Worm (Caenorhabditis elegans) whole organism, young adult: ENCODE data around the gene lin-52.

ENCODE experiments used
- B0336.3 ChIP-seq: fragments of 200-800 bp; sonication (Bioruptor generic); IDR thresholded peaks from 2 replicates; pipeline ENCODE4 v1.3.6; 2022; ENCODE audit warnings: missing genetic modification characterization, missing compliant biosample characterization
- C17E4.6 ChIP-seq: fragments of 200-800 bp; sonication (Bioruptor generic); IDR thresholded peaks from 2 replicates; pipeline ENCODE4 v1.3.6; 2022; ENCODE audit warnings: missing genetic modification reagents, missing genetic modification characterization, missing compliant biosample characterization
- D2030.7 ChIP-seq: fragments of 200-800 bp; sonication (Bioruptor generic); IDR thresholded peaks from 2 replicates; pipeline ENCODE4 v1.3.6; 2022; ENCODE audit warnings: missing genetic modification reagents, missing genetic modification characterization, missing compliant biosample characterization
- F22D6.2 ChIP-seq: sonication (generic microtip); optimal IDR thresholded peaks from 2 replicates; lab custom pipeline; 2016; ENCODE audit warnings: mild to moderate bottlenecking, missing genetic modification characterization, missing compliant biosample characterization
- F37B4.10 ChIP-seq: fragments of 200-800 bp; sonication (Bioruptor generic); IDR thresholded peaks from 2 replicates; pipeline ENCODE4 v1.3.6; 2022; ENCODE audit warnings: missing genetic modification characterization, missing compliant biosample characterization
- T26A5.8 ChIP-seq: sonication (generic microtip); optimal IDR thresholded peaks from 2 replicates; lab custom pipeline; 2016; ENCODE audit warnings: missing genetic modification characterization, missing compliant biosample characterization
- Y53F4B.3 ChIP-seq: fragments of 200-800 bp; sonication (Bioruptor generic); IDR thresholded peaks from 2 replicates; pipeline ENCODE4 v1.3.6; 2022; ENCODE audit warnings: missing genetic modification reagents, missing genetic modification characterization, missing compliant biosample characterization
- Y53G8AR.9 ChIP-seq: fragments of 200-800 bp; sonication (Bioruptor generic); conservative IDR thresholded peaks from 2 replicates; pipeline ENCODE4 v1.3.6; 2022; ENCODE audit warnings: missing genetic modification reagents, missing genetic modification characterization, missing compliant biosample characterization
- Y56A3A.18 ChIP-seq: fragments of 200-800 bp; sonication (Bioruptor generic); IDR thresholded peaks from 2 replicates; pipeline ENCODE4 v1.3.6; 2022; ENCODE audit warnings: missing genetic modification reagents, missing genetic modification characterization, missing compliant biosample characterization
- akir-1 ChIP-seq: fragments of 200-800 bp; sonication (Bioruptor generic); optimal IDR thresholded peaks from 2 replicates; lab custom pipeline; 2018; ENCODE audit warnings: mild to moderate bottlenecking, missing genetic modification characterization, moderate library complexity, missing compliant biosample characterization
- athp-1 ChIP-seq: sonication (generic microtip); optimal IDR thresholded peaks from 2 replicates; lab custom pipeline; 2017; ENCODE audit warnings: mild to moderate bottlenecking, missing genetic modification characterization, missing compliant biosample characterization
- attf-3 ChIP-seq: fragments of 200-800 bp; sonication (Bioruptor generic); conservative IDR thresholded peaks from 2 replicates; pipeline ENCODE4 v1.3.6; 2022; ENCODE audit warnings: missing genetic modification reagents, missing genetic modification characterization, missing compliant biosample characterization
- attf-5 ChIP-seq: fragments of 200-800 bp; sonication (Bioruptor generic); optimal IDR thresholded peaks from 2 replicates; lab custom pipeline; 2018; ENCODE audit warnings: mild to moderate bottlenecking, missing genetic modification characterization, missing compliant biosample characterization
- attf-6 ChIP-seq: fragments of 200-800 bp; sonication (Bioruptor generic); IDR thresholded peaks from 2 replicates; pipeline ENCODE4 v1.3.6; 2022; ENCODE audit warnings: missing genetic modification reagents, missing genetic modification characterization, missing compliant biosample characterization
- bed-1 ChIP-seq: fragments of 200-800 bp; sonication (Bioruptor generic); IDR thresholded peaks from 2 replicates; pipeline ENCODE4 v1.3.6; 2022; ENCODE audit warnings: missing genetic modification reagents, missing genetic modification characterization, missing compliant biosample characterization
- bed-2 ChIP-seq: fragments of 200-800 bp; sonication (Bioruptor generic); IDR thresholded peaks from 2 replicates; pipeline ENCODE4 v1.3.6; 2022; ENCODE audit warnings: missing genetic modification reagents, missing genetic modification characterization, missing compliant biosample characterization
- ceh-27 ChIP-seq: fragments of 200-800 bp; sonication (Bioruptor generic); optimal IDR thresholded peaks from 2 replicates; lab custom pipeline; 2018; ENCODE audit warnings: mild to moderate bottlenecking, missing genetic modification characterization, moderate library complexity, missing compliant biosample characterization
- dpff-1 ChIP-seq: sonication (generic microtip); optimal IDR thresholded peaks from 2 replicates; lab custom pipeline; 2017; ENCODE audit warnings: mild to moderate bottlenecking, missing genetic modification characterization, missing compliant biosample characterization
- dpl-1 ChIP-seq: fragments of 150-350 bp; optimal IDR thresholded peaks from 2 replicates; lab custom pipeline; 2014; ENCODE audit warnings: missing biosample characterization, missing genetic modification reagents, missing genetic modification characterization
- efl-1 ChIP-seq: fragments of 150-350 bp; optimal IDR thresholded peaks from 2 replicates; lab custom pipeline; 2014; ENCODE audit warnings: missing biosample characterization, missing genetic modification reagents, missing genetic modification characterization
- egl-44 ChIP-seq: fragments of 200-800 bp; sonication (Bioruptor generic); IDR thresholded peaks from 2 replicates; pipeline ENCODE4 v1.3.6; 2022; ENCODE audit warnings: missing genetic modification reagents, missing genetic modification characterization, missing compliant biosample characterization
- ets-4 ChIP-seq: fragments of 200-800 bp; sonication (Bioruptor generic); optimal IDR thresholded peaks from 2 replicates; lab custom pipeline; 2018; ENCODE audit warnings: mild to moderate bottlenecking, missing genetic modification characterization, missing compliant biosample characterization
- fkh-3 ChIP-seq: sonication (generic microtip); optimal IDR thresholded peaks from 2 replicates; lab custom pipeline; 2016; ENCODE audit warnings: mild to moderate bottlenecking, missing genetic modification characterization, missing compliant biosample characterization
- hlh-12 ChIP-seq: sonication (generic microtip); optimal IDR thresholded peaks from 2 replicates; lab custom pipeline; 2016; ENCODE audit warnings: missing genetic modification characterization, missing compliant biosample characterization
- hrde-1 ChIP-seq: sonication (generic microtip); optimal IDR thresholded peaks from 2 replicates; lab custom pipeline; 2016; ENCODE audit warnings: missing genetic modification characterization, mild to moderate bottlenecking, missing compliant biosample characterization, moderate library complexity, missing genotype, missing genetic modification reagents, borderline replicate concordance
- hsf-1 ChIP-seq: fragments of 200-800 bp; sonication (Bioruptor generic); IDR thresholded peaks from 2 replicates; pipeline ENCODE4 v1.3.6; 2022; ENCODE audit warnings: missing genetic modification reagents, missing genetic modification characterization, missing compliant biosample characterization
- let-526 ChIP-seq: fragments of 200-800 bp; sonication (Bioruptor generic); IDR thresholded peaks from 2 replicates; pipeline ENCODE4 v1.3.6; 2022; ENCODE audit warnings: missing genetic modification reagents, missing genetic modification characterization, missing compliant biosample characterization
- lin-40 ChIP-seq: sonication (generic microtip); optimal IDR thresholded peaks from 2 replicates; lab custom pipeline; 2016; ENCODE audit warnings: missing genetic modification characterization, mild to moderate bottlenecking, missing compliant biosample characterization, missing genotype, missing genetic modification reagents
- lin-54 ChIP-seq: fragments of 200-800 bp; sonication (Bioruptor generic); optimal IDR thresholded peaks from 2 replicates; lab custom pipeline; 2018; ENCODE audit warnings: mild to moderate bottlenecking, missing genetic modification characterization, missing compliant biosample characterization
- lsl-1 ChIP-seq: fragments of 200-800 bp; sonication (Bioruptor generic); optimal IDR thresholded peaks from 2 replicates; lab custom pipeline; 2018; ENCODE audit warnings: mild to moderate bottlenecking, missing genetic modification characterization, moderate library complexity, missing compliant biosample characterization
- madf-3 ChIP-seq: fragments of 200-800 bp; sonication (Bioruptor generic); IDR thresholded peaks from 2 replicates; pipeline ENCODE4 v1.3.6; 2022; ENCODE audit warnings: missing genetic modification reagents, missing genetic modification characterization, missing compliant biosample characterization
- madf-6 ChIP-seq: fragments of 200-800 bp; sonication (Bioruptor generic); IDR thresholded peaks from 2 replicates; pipeline ENCODE4 v1.3.6; 2022; ENCODE audit warnings: missing genetic modification reagents, missing genetic modification characterization, missing compliant biosample characterization
- mcd-1 ChIP-seq: fragments of 200-800 bp; sonication (Bioruptor generic); IDR thresholded peaks from 2 replicates; pipeline ENCODE4 v1.3.6; 2022; ENCODE audit warnings: missing genetic modification reagents, missing genetic modification characterization, missing compliant biosample characterization
- nfya-1 ChIP-seq: sonication (generic microtip); optimal IDR thresholded peaks from 2 replicates; lab custom pipeline; 2017; ENCODE audit warnings: antibody characterized with exemption, missing compliant biosample characterization, missing genetic modification characterization, borderline replicate concordance; ENCODE audit not compliant: insufficient read depth
- nhr-120 ChIP-seq: fragments of 200-800 bp; sonication (Bioruptor generic); IDR thresholded peaks from 2 replicates; pipeline ENCODE4 v1.3.6; 2022; ENCODE audit warnings: missing genetic modification characterization, missing compliant biosample characterization
- nhr-90 ChIP-seq: sonication (generic microtip); optimal IDR thresholded peaks from 2 replicates; lab custom pipeline; 2016; ENCODE audit warnings: missing genotype, mild to moderate bottlenecking, missing genetic modification characterization, missing compliant biosample characterization
- pbrm-1 ChIP-seq: fragments of 200-800 bp; sonication (Bioruptor generic); IDR thresholded peaks from 2 replicates; pipeline ENCODE4 v1.3.6; 2022; ENCODE audit warnings: missing genetic modification reagents, missing genetic modification characterization, missing compliant biosample characterization
- rec-8 ChIP-seq, 2 experiments: sonication (generic microtip); optimal IDR thresholded peaks; 2 replicates each; lab custom pipeline; 2016; ENCODE audit warnings: mild to moderate bottlenecking in 2 of 2, missing genetic modification characterization in 2 of 2, missing genetic modification reagents in 2 of 2, missing genotype in 2 of 2, missing biosample characterization in 1 of 2, missing compliant biosample characterization in 1 of 2, moderate library complexity in 1 of 2
- repo-1 ChIP-seq: sonication (generic microtip); optimal IDR thresholded peaks from 2 replicates; lab custom pipeline; 2017; ENCODE audit warnings: mild to moderate bottlenecking, missing genetic modification characterization, missing compliant biosample characterization
- rpc-1 ChIP-seq, 2 experiments: fragments of 150-350 bp in 1 of 2; sonication (generic microtip) in 1 of 2; optimal IDR thresholded peaks; 2 replicates each; lab custom pipeline; 2014 to 2018; ENCODE audit warnings: missing biosample characterization in 1 of 2, missing genetic modification characterization in 1 of 2, missing genetic modification reagents in 1 of 2, missing genotype in 1 of 2
- tbx-9 ChIP-seq: sonication (generic microtip); optimal IDR thresholded peaks from 2 replicates; lab custom pipeline; 2016; ENCODE audit warnings: borderline replicate concordance, missing genetic modification characterization, inconsistent platforms, missing compliant biosample characterization
- tlf-1 ChIP-seq: fragments of 200-800 bp; sonication (Bioruptor generic); optimal IDR thresholded peaks from 2 replicates; lab custom pipeline; 2018; ENCODE audit warnings: mild to moderate bottlenecking, missing genetic modification characterization, missing compliant biosample characterization
- unc-130 ChIP-seq: sonication (generic microtip); optimal IDR thresholded peaks from 2 replicates; lab custom pipeline; 2016; ENCODE audit warnings: missing genetic modification reagents, missing genetic modification characterization, missing compliant biosample characterization
- ztf-22 ChIP-seq: fragments of 200-800 bp; sonication (Bioruptor generic); optimal IDR thresholded peaks from 2 replicates; lab custom pipeline; 2018; ENCODE audit warnings: mild to moderate bottlenecking, missing genetic modification characterization, moderate library complexity, missing compliant biosample characterization
- ztf-25 ChIP-seq: fragments of 200-800 bp; sonication (Bioruptor generic); IDR thresholded peaks from 2 replicates; pipeline ENCODE4 v1.3.6; 2022; ENCODE audit warnings: missing genetic modification reagents, missing genetic modification characterization, missing compliant biosample characterization
- ztf-28 ChIP-seq: fragments of 200-800 bp; sonication (Bioruptor generic); IDR thresholded peaks from 2 replicates; pipeline ENCODE4 v1.3.6; 2022; ENCODE audit warnings: missing genetic modification reagents, missing genetic modification characterization, missing compliant biosample characterization
- ztf-6 ChIP-seq: fragments of 200-800 bp; sonication (Bioruptor generic); IDR thresholded peaks from 2 replicates; pipeline ENCODE4 v1.3.6; 2022; ENCODE audit warnings: missing genetic modification reagents, missing genetic modification characterization, missing compliant biosample characterization

The lin-52 gene

DNA sequence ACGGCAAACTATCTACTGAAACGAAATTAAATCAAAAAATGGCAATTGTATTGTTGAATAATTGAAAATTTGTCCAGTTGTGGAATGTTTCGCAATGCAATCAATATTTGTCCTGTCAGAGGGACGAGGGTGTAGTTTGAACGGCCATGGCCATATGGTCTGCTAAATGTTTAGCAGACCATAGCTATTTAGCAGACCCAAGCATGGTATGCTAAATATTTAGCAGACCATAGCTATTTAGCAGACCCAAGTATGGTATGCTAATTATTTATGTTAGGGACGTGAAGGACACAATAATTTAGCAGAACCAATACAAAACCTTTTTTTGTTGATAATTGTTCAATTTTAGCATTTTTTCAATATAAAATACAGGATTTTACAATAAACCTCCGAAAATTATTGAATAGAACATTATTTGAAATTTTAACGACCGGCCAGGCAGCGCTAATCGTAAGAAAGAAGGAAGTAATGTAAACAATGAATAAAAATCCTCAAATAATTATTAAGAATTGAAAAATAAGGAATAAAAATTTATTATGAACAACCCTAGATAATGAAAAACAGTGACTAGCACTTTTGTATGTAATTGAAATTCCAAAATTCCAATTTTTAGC is 19.4 kb downstream of the lin-52 start, which contains the start of gene riok-3 (continued):
- TF ChIP-seq ztf-6 (GFP tag; lab: Robert Waterston, UW) (no peak), rec-8 (tag; optimal IDR thresholded peaks at IDR 0.05; lab: Kevin White, UChicago) (no peak), unc-130 (GFP tag; lab: Kevin White, UChicago) (no peak), mcd-1 (peak; percentile 33; the same call in 1 of the 2 replicates), madf-3 (no peak), athp-1 (tag; lab: Kevin White, UChicago) (no peak), F22D6.2 (tag; lab: Kevin White, UChicago) (no peak), C17E4.6 (GFP tag; lab: Robert Waterston, UW) (no peak), nhr-120 (GFP tag; lab: Robert Waterston, UW) (no peak), repo-1 (tag; lab: Kevin White, UChicago) (peak; percentile 77), Y53F4B.3 (GFP tag; lab: Robert Waterston, UW) (no peak), lsl-1 (GFP tag; lab: Kevin White, UChicago) (no peak), bed-2 (GFP tag; lab: Robert Waterston, UW) (no peak), hsf-1 (GFP tag; lab: Robert Waterston, UW) (no peak), lin-40 (tag; lab: Kevin White, UChicago) (peak; percentile 11), Y53G8AR.9 (GFP tag; lab: Robert Waterston, UW) (peak; percentile 75), nhr-90 (tag; lab: Kevin White, UChicago) (no peak), ztf-22 (GFP tag; lab: Kevin White, UChicago) (no peak), ztf-25 (GFP tag; lab: Robert Waterston, UW) (no peak), hlh-12 (no peak), dpl-1 (GFP tag; lab: Kevin White, UChicago) (no peak), lin-54 (GFP tag; lab: Kevin White, UChicago) (no peak), Y56A3A.18 (GFP tag; lab: Robert Waterston, UW) (peak; percentile 10; the same call in 1 of the 2 replicates), rpc-1 (optimal IDR thresholded peaks at IDR 0.05; lab: Kevin White, UChicago) (no peak), rpc-1 (tag; optimal IDR thresholded peaks at IDR 0.05; lab: Kevin White, UChicago) (no peak), akir-1 (GFP tag; lab: Kevin White, UChicago) (no peak), attf-3 (GFP tag; lab: Robert Waterston, UW) (0 out of 2 replicates have a peak, but pooled peaks have one; percentile 7), D2030.7 (no peak), F37B4.10 (no peak), egl-44 (no peak), B0336.3 (GFP tag; lab: Robert Waterston, UW) (no peak), T26A5.8 (tag; lab: Kevin White, UChicago) (no peak), ztf-28 (GFP tag; lab: Robert Waterston, UW) (no peak)
- TF ChIP-seq, all 124 proteins: peak for 27

DNA sequence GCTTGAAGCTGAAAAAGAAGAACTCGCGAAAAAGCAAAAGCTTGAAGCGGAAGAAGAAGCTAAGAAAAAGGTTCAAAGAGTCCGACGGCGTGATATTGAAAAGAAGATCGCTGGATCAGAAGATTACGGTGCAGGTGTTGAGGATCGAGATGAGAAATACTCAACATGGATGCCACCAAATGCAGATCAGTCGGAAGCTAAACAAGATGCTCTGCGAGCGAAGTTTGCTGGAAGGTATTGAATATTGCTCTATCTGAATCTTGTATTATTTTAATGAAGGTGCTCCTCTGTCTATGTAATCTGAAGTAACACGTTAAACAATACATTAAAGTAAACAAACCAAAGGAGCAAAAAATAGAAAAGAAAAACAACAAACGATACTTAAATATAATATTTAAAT is 22.5 kb downstream of the lin-52 start:
- no peak for TF ChIP-seq bed-1 (GFP tag; lab: Robert Waterston, UW)
- TF ChIP-seq madf-6 = no peak; the same call in 1 of the 2 replicates
- TF ChIP-seq pbrm-1 = no peak
- no peak for TF ChIP-seq attf-6 (GFP tag; lab: Robert Waterston, UW)
- TF ChIP-seq D2030.7 = no peak
- TF ChIP-seq let-526 = no peak
- TF ChIP-seq ets-4 (GFP tag; lab: Kevin White, UChicago) = no peak
- TF ChIP-seq nhr-120 (GFP tag; lab: Robert Waterston, UW) = no peak
- no peak for TF ChIP-seq ceh-27 (GFP tag; lab: Kevin White, UChicago)
- TF ChIP-seq dpff-1 = no peak
- no peak for TF ChIP-seq akir-1 (GFP tag; lab: Kevin White, UChicago)
- no peak for TF ChIP-seq attf-5 (GFP tag; lab: Kevin White, UChicago)
- no peak for TF ChIP-seq madf-3
- peak; percentile 2 for TF ChIP-seq hrde-1
- no peak for TF ChIP-seq tlf-1 (GFP tag; lab: Kevin White, UChicago)
- TF ChIP-seq athp-1 (tag; lab: Kevin White, UChicago) = peak; percentile 4
- TF ChIP-seq fkh-3 (tag; lab: Kevin White, UChicago) = no peak
- no peak for TF ChIP-seq efl-1
- TF ChIP-seq nfya-1 (tag; lab: Kevin White, UChicago) = no peak
- TF ChIP-seq tbx-9 = no peak
- TF ChIP-seq Y53F4B.3 (GFP tag; lab: Robert Waterston, UW) = no peak
